Worm (Caenorhabditis elegans): ENCODE measurements around the gene clec-10.

DNA sequence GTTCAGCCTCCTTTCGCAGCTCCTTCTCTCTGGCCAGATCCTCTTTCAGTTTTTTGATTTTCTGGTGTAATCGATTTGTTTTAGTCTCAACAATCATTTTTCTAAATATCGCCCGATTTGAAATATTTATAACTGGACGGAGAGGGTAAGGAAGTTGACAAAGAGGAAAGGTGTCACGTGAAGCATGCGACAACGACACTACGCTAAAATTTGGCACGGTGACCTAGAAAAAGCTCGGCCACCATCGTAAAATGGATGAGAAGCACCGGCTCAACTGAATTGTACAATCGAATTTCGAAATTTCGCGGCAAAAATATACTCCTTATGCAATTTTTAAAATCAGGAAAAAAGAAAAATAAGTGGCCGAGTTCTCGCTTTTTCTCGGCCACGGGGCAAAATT lies 17.2 kb upstream of the clec-10 start, which contains the start of gene C03H5.5:
- TF ChIP-seq grh-1 (GFP tag; IDR thresholded peaks at IDR 0.05) (no peak), aly-2 (tag; optimal IDR thresholded peaks at IDR 0.05) (no peak), lir-3 (tag; optimal IDR thresholded peaks at IDR 0.05; ENCODE audit: poor library complexity) (no peak), zag-1 (tag; optimal IDR thresholded peaks at IDR 0.05) (no peak), ceh-82 (tag; optimal IDR thresholded peaks at IDR 0.05) (no peak), ztf-11 (tag; optimal IDR thresholded peaks at IDR 0.05) (no peak), lin-13 (GFP tag; optimal IDR thresholded peaks at IDR 0.05) (no peak), nhr-11 (tag; optimal IDR thresholded peaks at IDR 0.05) (no peak)
